Fruit fly (Drosophila melanogaster) whole organism, prepupa: ENCODE measurements around the gene CG46426.

Experiments used
- CG10669 ChIP-seq: fragments of 200-800 bp; sonication (Bioruptor generic); optimal IDR thresholded peaks from 3 replicates; lab custom pipeline; 2018; ENCODE audit warnings: missing biosample characterization, mild to moderate bottlenecking, missing genetic modification characterization, moderate library complexity
- CG6163 ChIP-seq: fragments of 200-800 bp; sonication (Bioruptor generic); IDR thresholded peaks from 3 replicates; pipeline ENCODE4 v1.3.6; 2022; ENCODE audit warnings: missing biosample characterization, missing genetic modification characterization
- CG6808 ChIP-seq: fragments of 200-800 bp; sonication (Bioruptor generic); optimal IDR thresholded peaks from 3 replicates; lab custom pipeline; 2017; ENCODE audit warnings: missing biosample characterization, missing genetic modification characterization, mild to moderate bottlenecking, moderate library complexity, missing genetic modification reagents
- CG7368 ChIP-seq: fragments of 200-800 bp; sonication (Bioruptor generic); optimal IDR thresholded peaks from 3 replicates; lab custom pipeline; 2016; ENCODE audit warnings: missing biosample characterization, missing genetic modification characterization
- CG8119 ChIP-seq: fragments of 200-800 bp; sonication (Bioruptor generic); IDR thresholded peaks from 3 replicates; pipeline ENCODE4 v1.3.6; 2022; ENCODE audit warnings: missing biosample characterization, missing genetic modification characterization
- Eip75B ChIP-seq: fragments of 200-800 bp; sonication (Bioruptor generic); optimal IDR thresholded peaks from 3 replicates; lab custom pipeline; 2016; ENCODE audit warnings: missing biosample characterization, missing genetic modification characterization
- Ets21C ChIP-seq: fragments of 200-800 bp; sonication (Bioruptor generic); optimal IDR thresholded peaks from 3 replicates; lab custom pipeline; 2016; ENCODE audit warnings: missing biosample characterization, missing genetic modification characterization
- Gug ChIP-seq: fragments of 200-800 bp; sonication (Bioruptor generic); IDR thresholded peaks from 2 replicates; pipeline ENCODE4 v1.3.6; 2022; ENCODE audit warnings: missing biosample characterization, missing genetic modification characterization
- Hr4 ChIP-seq: fragments of 200-800 bp; sonication (Bioruptor generic); optimal IDR thresholded peaks from 3 replicates; lab custom pipeline; 2016; ENCODE audit warnings: missing biosample characterization, missing genetic modification characterization
- OdsH ChIP-seq: fragments of 200-800 bp; sonication (Bioruptor generic); optimal IDR thresholded peaks from 3 replicates; lab custom pipeline; 2016; ENCODE audit warnings: missing biosample characterization, missing genetic modification characterization
- cyc ChIP-seq: fragments of 200-800 bp; sonication (Bioruptor generic); optimal IDR thresholded peaks from 3 replicates; lab custom pipeline; 2016; ENCODE audit warnings: missing biosample characterization, missing genetic modification characterization
- fd59A ChIP-seq: fragments of 200-800 bp; sonication (Bioruptor generic); optimal IDR thresholded peaks from 2 replicates; lab custom pipeline; 2017; ENCODE audit warnings: missing biosample characterization, mild to moderate bottlenecking, missing genetic modification characterization, missing genetic modification reagents
- fkh ChIP-seq: fragments of 200-800 bp; sonication (Bioruptor generic); optimal IDR thresholded peaks from 3 replicates; lab custom pipeline; 2017; ENCODE audit warnings: missing biosample characterization, mild to moderate bottlenecking, missing genetic modification characterization, moderate library complexity
- salr ChIP-seq, 2 experiments: fragments of 200-800 bp; sonication (Bioruptor generic); optimal IDR thresholded peaks; 3 replicates each; lab custom pipeline; 2016 to 2018; ENCODE audit warnings: missing biosample characterization in 2 of 2, missing genetic modification characterization in 2 of 2, mild to moderate bottlenecking in 1 of 2
- spab ChIP-seq: fragments of 200-800 bp; sonication (Bioruptor generic); optimal IDR thresholded peaks from 2 replicates; lab custom pipeline; 2017; ENCODE audit warnings: missing biosample characterization, mild to moderate bottlenecking, missing genetic modification characterization, missing genetic modification reagents
- vri ChIP-seq: fragments of 200-800 bp; sonication (Bioruptor generic); optimal IDR thresholded peaks from 3 replicates; lab custom pipeline; 2016; ENCODE audit warnings: missing biosample characterization, mild to moderate bottlenecking, missing genetic modification characterization

The CG46426 gene

dm6 chr2L:11878812-11879328, 36.2 kb downstream of the CG46426 start:
- TF ChIP-seq vri (GFP tag; lab: Kevin White, UChicago) (no peak), spab (no peak), CG10669 (GFP tag; lab: Kevin White, UChicago) (no peak), OdsH (GFP tag; lab: Kevin White, UChicago) (no peak), Gug (GFP tag; lab: Robert Waterston, UW) (no peak), CG7368 (GFP tag; lab: Kevin White, UChicago) (no peak), CG8119 (GFP tag; lab: Robert Waterston, UW) (no peak), CG6808 (GFP tag; lab: Kevin White, UChicago) (no peak), Eip75B (GFP tag; lab: Kevin White, UChicago) (no peak), fd59A (no peak), Ets21C (GFP tag; lab: Kevin White, UChicago) (no peak), fkh (GFP tag; lab: Kevin White, UChicago) (no peak), Hr4 (GFP tag; lab: Kevin White, UChicago) (no peak), cyc (no peak), salr (GFP tag; optimal IDR thresholded peaks at IDR 0.05; lab: Kevin White, UChicago) (no peak), CG6163 (no peak)
